Fruit fly (Drosophila melanogaster) whole organism, wandering third instar larva: Measurements from ENCODE around the gene wol.

ENCODE experiments used
- Abd-B ChIP-seq: fragments of >200 bp; optimal IDR thresholded peaks from 2 replicates; lab custom pipeline; 2017; ENCODE audit warnings: missing biosample characterization, missing genetic modification characterization
- CG32264 ChIP-seq: fragments of 200-800 bp; sonication (Bioruptor generic); optimal IDR thresholded peaks from 2 replicates; lab custom pipeline; 2016; ENCODE audit warnings: missing biosample characterization, missing genetic modification characterization
- CG9705 ChIP-seq: fragments of 200-800 bp; sonication (Bioruptor generic); optimal IDR thresholded peaks from 2 replicates; lab custom pipeline; 2018; ENCODE audit warnings: missing biosample characterization, mild to moderate bottlenecking, missing genetic modification characterization
- CrebA ChIP-seq: fragments of 200-800 bp; sonication (Bioruptor generic); optimal IDR thresholded peaks from 2 replicates; lab custom pipeline; 2016; ENCODE audit warnings: missing biosample characterization, mild to moderate bottlenecking, missing genetic modification characterization, borderline replicate concordance
- Dfd ChIP-seq: fragments of >200 bp; optimal IDR thresholded peaks from 2 replicates; lab custom pipeline; 2017; ENCODE audit warnings: missing biosample characterization, missing genetic modification characterization
- Dif ChIP-seq: fragments of 200-275, 200-300 bp; sonication (Bioruptor generic); optimal IDR thresholded peaks from 2 replicates; lab custom pipeline; 2018; ENCODE audit warnings: missing biosample characterization, missing genetic modification characterization; ENCODE audit not compliant: partially characterized antibody
- GATAd ChIP-seq: sonication (Bioruptor generic); optimal IDR thresholded peaks from 2 replicates; lab custom pipeline; 2016; ENCODE audit warnings: missing biosample characterization, missing genetic modification characterization
- HLH106 ChIP-seq: fragments of 200-800 bp; optimal IDR thresholded peaks from 3 replicates; lab custom pipeline; 2019; ENCODE audit warnings: missing biosample characterization, mild to moderate bottlenecking, missing genetic modification characterization, moderate library complexity
- Hnf4 ChIP-seq: fragments of 200-800 bp; sonication (Bioruptor generic); optimal IDR thresholded peaks from 2 replicates; lab custom pipeline; 2016; ENCODE audit warnings: missing biosample characterization, mild to moderate bottlenecking, missing genetic modification characterization
- Hr78 ChIP-seq: fragments of >200 bp; optimal IDR thresholded peaks from 2 replicates; lab custom pipeline; 2017; ENCODE audit warnings: missing biosample characterization, missing genetic modification characterization
- Hr83 ChIP-seq: fragments of 200-300 bp; sonication (Bioruptor generic); optimal IDR thresholded peaks from 2 replicates; lab custom pipeline; 2016; ENCODE audit warnings: missing biosample characterization, mild to moderate bottlenecking, missing genetic modification characterization, moderate library complexity; ENCODE audit not compliant: poor library complexity, severe bottlenecking
- Jra ChIP-seq: sonication (Bioruptor generic); optimal IDR thresholded peaks from 2 replicates; lab custom pipeline; 2016; ENCODE audit warnings: missing biosample characterization, missing genetic modification characterization
- Mio ChIP-seq: sonication (Bioruptor generic); optimal IDR thresholded peaks from 2 replicates; lab custom pipeline; 2016; ENCODE audit warnings: missing biosample characterization, missing genetic modification characterization
- Myc ChIP-seq: fragments of >200 bp; optimal IDR thresholded peaks from 2 replicates; lab custom pipeline; 2017
- N ChIP-seq: fragments of >200 bp; optimal IDR thresholded peaks from 2 replicates; lab custom pipeline; 2018; ENCODE audit warnings: missing biosample characterization, missing external identifiers, missing genetic modification characterization
- OdsH ChIP-seq: fragments of 200-800 bp; sonication (Bioruptor generic); optimal IDR thresholded peaks from 2 replicates; lab custom pipeline; 2016; ENCODE audit warnings: missing biosample characterization, mild to moderate bottlenecking, missing genetic modification characterization
- Rel ChIP-seq, 2 experiments: fragments of 200-800 bp; sonication (Bioruptor generic) in 1 of 2; optimal IDR thresholded peaks; 2 replicates in 1 of 2; 3 replicates in 1 of 2; lab custom pipeline; 2016 to 2019; ENCODE audit warnings: mild to moderate bottlenecking in 2 of 2, missing biosample characterization in 2 of 2, missing genetic modification characterization in 2 of 2, moderate library complexity in 1 of 2
- Sp1 ChIP-seq: fragments of 200-800 bp; sonication (Bioruptor generic); optimal IDR thresholded peaks from 3 replicates; lab custom pipeline; 2019; ENCODE audit warnings: missing biosample characterization, mild to moderate bottlenecking, missing genetic modification characterization, moderate library complexity
- Vsx2 ChIP-seq: fragments of 200-300, 225-300 bp; sonication (Bioruptor generic); optimal IDR thresholded peaks from 2 replicates; lab custom pipeline; 2018; ENCODE audit warnings: missing biosample characterization, missing genetic modification characterization; ENCODE audit not compliant: partially characterized antibody
- br ChIP-seq: fragments of 200-800 bp; sonication (Bioruptor generic); optimal IDR thresholded peaks from 2 replicates; lab custom pipeline; 2016; ENCODE audit warnings: missing biosample characterization, missing genetic modification characterization
- brk ChIP-seq: fragments of 200-800 bp; sonication (Bioruptor generic); optimal IDR thresholded peaks from 2 replicates; lab custom pipeline; 2016; ENCODE audit warnings: missing biosample characterization, mild to moderate bottlenecking, missing genetic modification characterization
- dl ChIP-seq, 2 experiments: fragments of 175-275, 200-275 bp in 1 of 2; fragments of 200-275 bp in 1 of 2; sonication (Bioruptor generic); optimal IDR thresholded peaks; lab custom pipeline; 2018; ENCODE audit warnings: mild to moderate bottlenecking in 2 of 2, missing biosample characterization in 2 of 2, missing genetic modification characterization in 2 of 2, moderate library complexity in 2 of 2; ENCODE audit not compliant: partially characterized antibody in 2 of 2, insufficient read depth in 1 of 2
- dmrt93B ChIP-seq: fragments of 200-800 bp; sonication (Bioruptor generic); optimal IDR thresholded peaks from 2 replicates; lab custom pipeline; 2018; ENCODE audit warnings: missing biosample characterization, mild to moderate bottlenecking, missing genetic modification characterization
- dsf ChIP-seq: sonication (Bioruptor generic); optimal IDR thresholded peaks from 2 replicates; lab custom pipeline; 2016; ENCODE audit warnings: missing biosample characterization, missing genetic modification characterization, borderline replicate concordance
- ey ChIP-seq: fragments of 200-800 bp; sonication (Bioruptor generic); optimal IDR thresholded peaks from 2 replicates; lab custom pipeline; 2016; ENCODE audit warnings: missing biosample characterization, missing genetic modification characterization
- foxo ChIP-seq, 2 experiments: fragments of 200-800 bp; sonication (Bioruptor generic); optimal IDR thresholded peaks; 2 replicates in 1 of 2; 3 replicates in 1 of 2; lab custom pipeline; 2016 to 2017; ENCODE audit warnings: missing biosample characterization in 2 of 2, missing genetic modification characterization in 2 of 2
- fru ChIP-seq: fragments of 200-800 bp; sonication (Bioruptor generic); optimal IDR thresholded peaks from 3 replicates; lab custom pipeline; 2016; ENCODE audit warnings: missing biosample characterization, mild to moderate bottlenecking, missing genetic modification characterization
- h ChIP-seq: fragments of 200-800 bp; sonication (Bioruptor generic); optimal IDR thresholded peaks from 3 replicates; lab custom pipeline; 2016; ENCODE audit warnings: missing biosample characterization, mild to moderate bottlenecking, missing genetic modification characterization
- jim ChIP-seq: fragments of 175-275, 200-325 bp; sonication (Bioruptor generic); optimal IDR thresholded peaks from 2 replicates; lab custom pipeline; 2016; ENCODE audit warnings: missing biosample characterization, mild to moderate bottlenecking, missing genetic modification characterization
- lola ChIP-seq: fragments of >200 bp; optimal IDR thresholded peaks from 2 replicates; lab custom pipeline; 2017; ENCODE audit warnings: missing biosample characterization, missing genetic modification characterization
- pan ChIP-seq: fragments of >200 bp; optimal IDR thresholded peaks from 2 replicates; lab custom pipeline; 2017
- psq ChIP-seq: fragments of 200-800 bp; sonication (Bioruptor generic); optimal IDR thresholded peaks from 3 replicates; lab custom pipeline; 2017; ENCODE audit warnings: missing biosample characterization, mild to moderate bottlenecking, missing genetic modification characterization, moderate library complexity
- rgr ChIP-seq: fragments of 200-800 bp; sonication (Bioruptor generic); optimal IDR thresholded peaks from 3 replicates; lab custom pipeline; 2016; ENCODE audit warnings: missing biosample characterization, mild to moderate bottlenecking, missing genetic modification characterization
- sage ChIP-seq: fragments of 200-800 bp; sonication (Bioruptor generic); optimal IDR thresholded peaks from 2 replicates; lab custom pipeline; 2016; ENCODE audit warnings: missing biosample characterization, mild to moderate bottlenecking, missing genetic modification characterization
- sv ChIP-seq: fragments of 200-800 bp; sonication (Bioruptor generic); optimal IDR thresholded peaks from 3 replicates; lab custom pipeline; 2016; ENCODE audit warnings: missing biosample characterization, missing genetic modification characterization
- tai ChIP-seq: sonication (Bioruptor generic); optimal IDR thresholded peaks from 2 replicates; lab custom pipeline; 2016; ENCODE audit warnings: missing biosample characterization, missing genetic modification characterization
- usp ChIP-seq: fragments of >200 bp; optimal IDR thresholded peaks from 2 replicates; lab custom pipeline; 2017; ENCODE audit warnings: missing biosample characterization, missing genetic modification characterization
- woc ChIP-seq: sonication (Bioruptor generic); optimal IDR thresholded peaks from 2 replicates; lab custom pipeline; 2016; ENCODE audit warnings: missing biosample characterization, mild to moderate bottlenecking, missing genetic modification characterization

wol gene

dm6 chr2L:8292159-8292887, 10.5 kb downstream of the wol start:
- TF ChIP-seq psq (GFP tag; lab: Kevin White, UChicago) = peak; percentile 59
- peak; percentile 62 for TF ChIP-seq CrebA (GFP tag; lab: Kevin White, UChicago)
- peak; percentile 80 for TF ChIP-seq Sp1 (GFP tag; lab: Kevin White, UChicago)
- no peak for TF ChIP-seq Vsx2
- peak; percentile 3 for TF ChIP-seq sage (GFP tag; lab: Kevin White, UChicago)
- TF ChIP-seq lola (GFP tag; lab: Kevin White, UChicago) = no peak
- TF ChIP-seq Dfd (GFP tag; lab: Kevin White, UChicago) = peak; percentile 54
- no peak for TF ChIP-seq N (GFP tag; lab: Kevin White, UChicago)
- no peak for TF ChIP-seq dl (GFP tag; optimal IDR thresholded peaks at IDR 0.05; lab: Kevin White, UChicago; ENCODE audit: insufficient read depth in 1 of 2, partially characterized antibody in 2 of 2)
- no peak for TF ChIP-seq Hr83
- no peak for TF ChIP-seq jim
- TF ChIP-seq OdsH = peak; percentile 86
- peak; percentile 26 for TF ChIP-seq dsf
- TF ChIP-seq Dif (GFP tag; lab: Kevin White, UChicago) = no peak
- TF ChIP-seq Myc (lab: Kevin White, UChicago) = no peak
- TF ChIP-seq Hr78 = no peak
- TF ChIP-seq dmrt93B (GFP tag; lab: Kevin White, UChicago) = peak; percentile 33
- TF ChIP-seq sv = peak; percentile 96
- TF ChIP-seq Jra (GFP tag; lab: Kevin White, UChicago) = no peak
- TF ChIP-seq rgr (GFP tag; lab: Kevin White, UChicago) = peak; percentile 84
- TF ChIP-seq GATAd (GFP tag; lab: Kevin White, UChicago) = no peak
- TF ChIP-seq h = peak; percentile 80
- TF ChIP-seq HLH106 (tag; lab: Kevin White, UChicago) = peak; percentile 78
- peak; percentile 78 for TF ChIP-seq Hnf4 (GFP tag; lab: Kevin White, UChicago)
- peak; percentile 83 for TF ChIP-seq br (GFP tag; lab: Kevin White, UChicago)
- peak; percentile 56 for TF ChIP-seq CG32264 (GFP tag; lab: Kevin White, UChicago)
- no peak for TF ChIP-seq Abd-B
- no peak for TF ChIP-seq Rel (GFP tag; optimal IDR thresholded peaks at IDR 0.05; lab: Kevin White, UChicago)
- peak; percentile 32 for TF ChIP-seq Rel (tag; optimal IDR thresholded peaks at IDR 0.05; lab: Kevin White, UChicago)
- TF ChIP-seq foxo (GFP tag; optimal IDR thresholded peaks at IDR 0.05; lab: Kevin White, UChicago) = peak; percentile 12 to 75
- TF ChIP-seq brk (GFP tag; lab: Kevin White, UChicago) = peak; percentile 61
- peak; percentile 88 for TF ChIP-seq ey (GFP tag; lab: Kevin White, UChicago)
- no peak for TF ChIP-seq Mio (GFP tag; lab: Kevin White, UChicago)
- TF ChIP-seq CG9705 = peak; percentile 25
- TF ChIP-seq pan (lab: Kevin White, UChicago) = no peak
- TF ChIP-seq usp = no peak
- TF ChIP-seq woc = peak; percentile 55
- peak; percentile 80 for TF ChIP-seq tai (GFP tag; lab: Kevin White, UChicago)
- TF ChIP-seq fru (GFP tag; lab: Kevin White, UChicago) = peak; percentile 78

- no peak for TF ChIP-seq lola (GFP tag; lab: Kevin White, UChicago)
- TF ChIP-seq Hnf4 (GFP tag; lab: Kevin White, UChicago) = peak; percentile 85
- TF ChIP-seq pan (lab: Kevin White, UChicago) = no peak
- TF ChIP-seq Rel (GFP tag; optimal IDR thresholded peaks at IDR 0.05; lab: Kevin White, UChicago) = peak; percentile 8
- TF ChIP-seq Rel (tag; optimal IDR thresholded peaks at IDR 0.05; lab: Kevin White, UChicago) = peak; percentile 62
- no peak for TF ChIP-seq dl (GFP tag; optimal IDR thresholded peaks at IDR 0.05; lab: Kevin White, UChicago; ENCODE audit: insufficient read depth in 1 of 2, partially characterized antibody in 2 of 2)
- TF ChIP-seq dmrt93B (GFP tag; lab: Kevin White, UChicago) = peak; percentile 73
- TF ChIP-seq Mio (GFP tag; lab: Kevin White, UChicago) = peak; percentile 15
- no peak for TF ChIP-seq usp
- TF ChIP-seq sv = no peak
- TF ChIP-seq Vsx2 = no peak
- peak; percentile 85 for TF ChIP-seq Sp1 (GFP tag; lab: Kevin White, UChicago)
- peak; percentile 76 for TF ChIP-seq psq (GFP tag; lab: Kevin White, UChicago)
- TF ChIP-seq ey (GFP tag; lab: Kevin White, UChicago) = peak; percentile 85
- TF ChIP-seq dsf = no peak
- peak; percentile 89 for TF ChIP-seq h
- peak; percentile 87 for TF ChIP-seq fru (GFP tag; lab: Kevin White, UChicago)
- TF ChIP-seq brk (GFP tag; lab: Kevin White, UChicago) = peak; percentile 61
- TF ChIP-seq CG32264 (GFP tag; lab: Kevin White, UChicago) = peak; percentile 59
- no peak for TF ChIP-seq jim
- peak; percentile 87 for TF ChIP-seq HLH106 (tag; lab: Kevin White, UChicago)
- peak; percentile 30 to 89 for TF ChIP-seq foxo (GFP tag; optimal IDR thresholded peaks at IDR 0.05; lab: Kevin White, UChicago)
- peak; percentile 81 for TF ChIP-seq tai (GFP tag; lab: Kevin White, UChicago)
- no peak for TF ChIP-seq Myc (lab: Kevin White, UChicago)
- no peak for TF ChIP-seq GATAd (GFP tag; lab: Kevin White, UChicago)
- TF ChIP-seq OdsH = peak; percentile 83
- TF ChIP-seq CG9705 = peak; percentile 63
- peak; percentile 83 for TF ChIP-seq rgr (GFP tag; lab: Kevin White, UChicago)
- peak; percentile 85 for TF ChIP-seq woc
- peak; percentile 85 for TF ChIP-seq br (GFP tag; lab: Kevin White, UChicago)
- TF ChIP-seq Jra (GFP tag; lab: Kevin White, UChicago) = peak; percentile 64
- peak; percentile 73 for TF ChIP-seq sage (GFP tag; lab: Kevin White, UChicago)
- TF ChIP-seq N (GFP tag; lab: Kevin White, UChicago) = no peak
- peak; percentile 62 for TF ChIP-seq CrebA (GFP tag; lab: Kevin White, UChicago)
Observed at dm6 chr2L:8290653-8291233, 12.0 kb downstream of the wol start.
